Worm (Caenorhabditis elegans): ENCODE data around the gene Y17G7B.22.
A peak's percentile ranks its signal among the peaks of the same experiment; 100 is the strongest.

The Y17G7B.22 gene

DNA sequence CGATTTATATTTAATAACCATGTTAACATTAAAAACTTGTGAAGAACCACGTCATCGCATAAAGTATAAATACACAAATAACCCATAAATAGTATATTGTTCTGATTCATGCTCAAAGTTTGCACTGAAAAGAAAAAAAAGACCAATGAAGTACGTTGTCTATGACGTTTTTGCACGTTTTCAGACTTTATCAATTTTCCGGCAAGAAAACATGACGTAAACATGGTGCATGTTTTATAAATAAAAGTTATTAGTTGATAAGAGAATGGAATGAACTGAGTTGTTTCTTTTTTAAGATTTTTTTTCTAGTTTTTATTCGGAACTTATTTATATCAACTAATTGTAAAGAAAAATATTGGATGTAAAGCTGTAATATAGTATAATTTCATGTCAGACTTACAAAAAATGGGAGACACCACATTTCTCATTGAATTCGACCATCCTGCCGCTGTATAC, 3.1 kb upstream of the Y17G7B.22 start, which contains the start of gene arrd-8:
TSS of gene arrd-8 (plus strand) at position 406 of the 456 bp plus-strand sequence.
- no peak for TF ChIP-seq tra-4 (tag; optimal IDR thresholded peaks at IDR 0.05)
- TF ChIP-seq ceh-36 (tag; optimal IDR thresholded peaks at IDR 0.05) = no peak
- TF ChIP-seq ets-7 (tag; optimal IDR thresholded peaks at IDR 0.05) = no peak
- no peak for TF ChIP-seq tbx-37 (GFP tag; conservative IDR thresholded peaks at IDR 0.05)
- TF ChIP-seq hmbx-1 (tag; optimal IDR thresholded peaks at IDR 0.05) = no peak
- TF ChIP-seq hmg-4 (GFP tag; optimal IDR thresholded peaks at IDR 0.05) = no peak
- no peak for TF ChIP-seq scrt-1 (GFP tag; IDR thresholded peaks at IDR 0.05)
- no peak for TF ChIP-seq sea-1 (GFP tag; conservative IDR thresholded peaks at IDR 0.05)
- TF ChIP-seq tbx-11 (GFP tag; IDR thresholded peaks at IDR 0.05) = no peak
- no peak for TF ChIP-seq aly-1 (tag; optimal IDR thresholded peaks at IDR 0.05)
- no peak for TF ChIP-seq flt-1 (GFP tag; IDR thresholded peaks at IDR 0.05)
- TF ChIP-seq B0310.2 (tag; optimal IDR thresholded peaks at IDR 0.05) = no peak
- no peak for TF ChIP-seq ama-1 (optimal IDR thresholded peaks at IDR 0.05)
- no peak for TF ChIP-seq ceh-13 (GFP tag; optimal IDR thresholded peaks at IDR 0.05)
- no peak for TF ChIP-seq hnd-1 (tag; optimal IDR thresholded peaks at IDR 0.05)
- TF ChIP-seq F13C5.2 (tag; optimal IDR thresholded peaks at IDR 0.05) = no peak
- TF ChIP-seq pes-1 (GFP tag; IDR thresholded peaks at IDR 0.05) = no peak

DNA sequence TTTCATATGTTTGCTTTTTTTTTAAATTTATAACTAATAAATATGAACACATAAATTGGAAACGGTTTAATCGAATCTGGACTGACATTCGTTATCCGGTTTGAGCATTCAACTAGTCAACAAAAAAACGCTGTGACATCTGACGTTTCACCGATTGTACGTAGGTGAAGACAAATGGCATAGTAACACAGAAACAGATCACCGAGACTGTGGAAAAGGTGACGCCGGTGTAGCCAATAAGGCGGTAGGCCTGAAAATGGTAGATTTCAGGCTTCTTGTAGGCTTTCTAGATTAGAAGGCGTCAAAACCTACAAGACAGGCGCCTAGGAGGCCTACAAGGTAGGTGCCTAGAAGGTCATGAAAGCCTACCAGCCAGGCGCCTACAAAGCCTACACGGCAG, 3.4 kb downstream of the Y17G7B.22 start:
- TF ChIP-seq tra-4 (tag; optimal IDR thresholded peaks at IDR 0.05) (no peak), hnd-1 (tag; optimal IDR thresholded peaks at IDR 0.05) (no peak), sea-1 (GFP tag; conservative IDR thresholded peaks at IDR 0.05) (no peak), tbx-11 (GFP tag; IDR thresholded peaks at IDR 0.05) (no peak), B0310.2 (tag; optimal IDR thresholded peaks at IDR 0.05) (no peak), flt-1 (GFP tag; IDR thresholded peaks at IDR 0.05) (no peak), tbx-37 (GFP tag; conservative IDR thresholded peaks at IDR 0.05) (no peak), hmbx-1 (tag; optimal IDR thresholded peaks at IDR 0.05) (no peak), F13C5.2 (tag; optimal IDR thresholded peaks at IDR 0.05) (no peak), scrt-1 (GFP tag; IDR thresholded peaks at IDR 0.05) (no peak), pes-1 (GFP tag; IDR thresholded peaks at IDR 0.05) (no peak), ets-7 (tag; optimal IDR thresholded peaks at IDR 0.05) (no peak), ama-1 (optimal IDR thresholded peaks at IDR 0.05) (no peak), aly-1 (tag; optimal IDR thresholded peaks at IDR 0.05) (no peak), hmg-4 (GFP tag; optimal IDR thresholded peaks at IDR 0.05) (no peak)

DNA sequence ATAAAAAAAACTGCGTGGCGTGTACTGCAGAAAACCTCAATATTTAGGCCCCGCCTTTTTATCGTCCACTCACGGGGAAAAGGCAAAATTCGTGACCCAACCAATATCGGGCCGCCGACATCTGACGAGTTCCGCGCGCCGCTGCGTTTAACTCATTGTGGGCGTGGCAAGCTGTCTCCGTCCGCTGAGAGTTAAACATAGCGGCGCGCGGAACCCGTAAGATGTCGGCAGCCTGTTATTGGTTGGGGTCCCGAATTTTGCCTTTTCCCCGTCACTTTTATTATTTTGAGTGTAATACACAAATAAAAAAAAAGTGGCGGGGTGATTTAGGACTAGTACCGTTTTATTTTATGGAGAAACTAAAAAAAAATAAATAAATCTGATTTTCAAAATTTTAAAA, 8.5 kb downstream of the Y17G7B.22 start:
- no peak for TF ChIP-seq ceh-36 (tag; optimal IDR thresholded peaks at IDR 0.05)
- no peak for TF ChIP-seq ama-1 (optimal IDR thresholded peaks at IDR 0.05)
- TF ChIP-seq F13C5.2 (tag; optimal IDR thresholded peaks at IDR 0.05) = no peak
- TF ChIP-seq sea-1 (GFP tag; conservative IDR thresholded peaks at IDR 0.05) = peak; percentile 46; the same call in 1 of the 2 replicates
- no peak for TF ChIP-seq scrt-1 (GFP tag; IDR thresholded peaks at IDR 0.05)
- no peak for TF ChIP-seq hmg-4 (GFP tag; optimal IDR thresholded peaks at IDR 0.05)

DNA sequence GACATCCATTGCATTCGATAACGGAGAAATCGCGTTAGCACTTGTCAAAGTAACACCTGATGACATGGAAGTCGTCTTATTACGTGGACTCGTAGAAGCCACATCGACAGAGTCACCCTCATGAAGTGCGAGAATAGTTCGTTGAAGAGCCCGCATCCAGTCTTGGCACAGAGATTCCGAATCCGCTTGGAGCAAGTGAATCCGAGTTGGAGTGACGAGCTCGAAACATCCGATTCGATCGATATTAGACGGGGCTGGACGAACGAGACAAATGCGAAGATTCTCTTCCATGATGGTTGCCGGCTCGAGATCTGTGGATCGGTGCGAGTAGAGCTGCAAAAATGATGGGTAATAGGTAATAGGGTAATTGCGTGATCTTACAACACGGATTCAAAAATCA, 9.5 kb downstream of the Y17G7B.22 start:
- TF ChIP-seq ets-7 (tag; optimal IDR thresholded peaks at IDR 0.05) (no peak), flt-1 (GFP tag; IDR thresholded peaks at IDR 0.05) (no peak), B0310.2 (tag; optimal IDR thresholded peaks at IDR 0.05) (no peak), aly-1 (tag; optimal IDR thresholded peaks at IDR 0.05) (no peak), ceh-13 (GFP tag; optimal IDR thresholded peaks at IDR 0.05) (no peak), tbx-37 (GFP tag; conservative IDR thresholded peaks at IDR 0.05) (no peak), sea-1 (GFP tag; conservative IDR thresholded peaks at IDR 0.05) (no peak), ama-1 (optimal IDR thresholded peaks at IDR 0.05) (no peak), pes-1 (GFP tag; IDR thresholded peaks at IDR 0.05) (no peak), hnd-1 (tag; optimal IDR thresholded peaks at IDR 0.05) (no peak), scrt-1 (GFP tag; IDR thresholded peaks at IDR 0.05) (no peak), tbx-11 (GFP tag; IDR thresholded peaks at IDR 0.05) (no peak), tra-4 (tag; optimal IDR thresholded peaks at IDR 0.05) (no peak), hmbx-1 (tag; optimal IDR thresholded peaks at IDR 0.05) (no peak), F13C5.2 (tag; optimal IDR thresholded peaks at IDR 0.05) (no peak), hmg-4 (GFP tag; optimal IDR thresholded peaks at IDR 0.05) (no peak), ceh-36 (tag; optimal IDR thresholded peaks at IDR 0.05) (no peak)

DNA sequence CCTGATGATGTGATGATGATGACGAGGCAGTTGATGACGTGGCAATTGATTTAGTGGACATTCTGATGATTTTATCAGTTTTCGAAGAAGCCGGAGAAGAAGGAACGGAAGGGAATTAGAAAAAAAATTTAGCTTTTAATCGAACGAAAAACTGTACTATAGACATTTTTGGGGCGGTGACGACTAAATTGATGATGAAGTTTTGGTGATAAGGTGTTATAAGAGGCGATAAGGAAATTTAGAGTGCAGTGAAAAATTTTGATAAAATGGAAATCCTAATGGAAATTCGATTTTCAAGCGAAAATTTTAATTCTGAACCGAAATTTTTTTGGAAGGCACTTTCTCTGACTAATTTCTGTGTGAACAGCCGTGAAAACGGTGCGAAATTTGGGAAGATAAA, 12.2 kb downstream of the Y17G7B.22 start:
- TF ChIP-seq scrt-1 (GFP tag; IDR thresholded peaks at IDR 0.05) = no peak
- no peak for TF ChIP-seq flt-1 (GFP tag; IDR thresholded peaks at IDR 0.05)
- no peak for TF ChIP-seq tra-4 (tag; optimal IDR thresholded peaks at IDR 0.05)
- no peak for TF ChIP-seq hmbx-1 (tag; optimal IDR thresholded peaks at IDR 0.05)
- no peak for TF ChIP-seq tbx-37 (GFP tag; conservative IDR thresholded peaks at IDR 0.05)
- no peak for TF ChIP-seq aly-1 (tag; optimal IDR thresholded peaks at IDR 0.05)
- no peak for TF ChIP-seq hnd-1 (tag; optimal IDR thresholded peaks at IDR 0.05)
- no peak for TF ChIP-seq tbx-11 (GFP tag; IDR thresholded peaks at IDR 0.05)
- no peak for TF ChIP-seq hmg-4 (GFP tag; optimal IDR thresholded peaks at IDR 0.05)
- no peak for TF ChIP-seq sea-1 (GFP tag; conservative IDR thresholded peaks at IDR 0.05)
- no peak for TF ChIP-seq ceh-13 (GFP tag; optimal IDR thresholded peaks at IDR 0.05)
- TF ChIP-seq ets-7 (tag; optimal IDR thresholded peaks at IDR 0.05) = no peak
- no peak for TF ChIP-seq pes-1 (GFP tag; IDR thresholded peaks at IDR 0.05)
- no peak for TF ChIP-seq B0310.2 (tag; optimal IDR thresholded peaks at IDR 0.05)
- no peak for TF ChIP-seq ama-1 (optimal IDR thresholded peaks at IDR 0.05)
- TF ChIP-seq ceh-36 (tag; optimal IDR thresholded peaks at IDR 0.05) = no peak
- no peak for TF ChIP-seq F13C5.2 (tag; optimal IDR thresholded peaks at IDR 0.05)

DNA sequence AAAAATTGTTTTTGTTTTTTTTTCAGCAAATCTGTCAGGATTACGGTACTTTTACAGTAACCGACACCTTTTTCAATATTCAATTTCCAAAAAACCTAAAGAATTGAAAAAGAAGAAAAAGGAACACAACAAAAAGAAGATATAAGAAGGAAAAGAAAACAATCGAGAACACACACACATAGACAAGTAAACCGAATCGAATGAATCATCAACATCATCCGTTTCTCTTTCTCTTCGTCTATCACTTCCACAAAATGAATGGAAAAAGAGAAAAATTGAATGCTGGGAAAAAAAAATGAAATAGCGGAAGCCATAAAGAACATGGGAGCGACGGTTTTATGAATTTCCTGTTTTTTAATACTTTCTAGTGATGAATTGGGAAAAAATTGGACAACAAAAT, 13.6 kb downstream of the Y17G7B.22 start:
- no peak for TF ChIP-seq aly-1 (tag; optimal IDR thresholded peaks at IDR 0.05)
- TF ChIP-seq flt-1 (GFP tag; IDR thresholded peaks at IDR 0.05) = no peak
- TF ChIP-seq ceh-13 (GFP tag; optimal IDR thresholded peaks at IDR 0.05) = no peak
- no peak for TF ChIP-seq sea-1 (GFP tag; conservative IDR thresholded peaks at IDR 0.05)
- TF ChIP-seq hmbx-1 (tag; optimal IDR thresholded peaks at IDR 0.05) = no peak
- TF ChIP-seq tra-4 (tag; optimal IDR thresholded peaks at IDR 0.05) = no peak
- TF ChIP-seq ceh-36 (tag; optimal IDR thresholded peaks at IDR 0.05) = no peak
- TF ChIP-seq tbx-37 (GFP tag; conservative IDR thresholded peaks at IDR 0.05) = no peak
- no peak for TF ChIP-seq B0310.2 (tag; optimal IDR thresholded peaks at IDR 0.05)
- TF ChIP-seq hnd-1 (tag; optimal IDR thresholded peaks at IDR 0.05) = no peak
- no peak for TF ChIP-seq ets-7 (tag; optimal IDR thresholded peaks at IDR 0.05)
- no peak for TF ChIP-seq scrt-1 (GFP tag; IDR thresholded peaks at IDR 0.05)
- TF ChIP-seq hmg-4 (GFP tag; optimal IDR thresholded peaks at IDR 0.05) = no peak
- TF ChIP-seq pes-1 (GFP tag; IDR thresholded peaks at IDR 0.05) = no peak
- no peak for TF ChIP-seq ama-1 (optimal IDR thresholded peaks at IDR 0.05)
- TF ChIP-seq F13C5.2 (tag; optimal IDR thresholded peaks at IDR 0.05) = no peak
- no peak for TF ChIP-seq tbx-11 (GFP tag; IDR thresholded peaks at IDR 0.05)

DNA sequence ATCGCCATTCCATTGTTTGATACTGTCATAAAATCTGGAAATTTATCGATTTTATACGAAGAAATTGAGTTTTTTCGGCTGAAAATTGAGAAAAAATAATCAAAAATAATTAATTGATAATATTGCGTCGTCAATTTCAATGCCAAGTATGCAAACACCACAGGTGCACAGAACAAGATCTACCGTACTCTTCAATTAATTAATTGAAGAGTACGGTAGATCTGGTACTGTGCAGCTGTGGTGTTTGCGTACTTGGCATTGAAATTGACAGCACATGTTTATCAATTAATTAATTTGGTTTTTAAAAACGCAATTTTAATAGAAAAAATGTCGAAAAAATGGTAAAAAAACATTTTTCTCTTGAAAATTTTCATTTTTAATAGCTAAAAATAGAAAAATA, 21.0 kb downstream of the Y17G7B.22 start, which contains the start of gene cnt-1:
TSS of gene cnt-1 (minus strand) at position 36 of the 400 bp plus-strand sequence.
- no peak for TF ChIP-seq hmbx-1 (tag; optimal IDR thresholded peaks at IDR 0.05)
- no peak for TF ChIP-seq ama-1 (optimal IDR thresholded peaks at IDR 0.05)
- no peak for TF ChIP-seq aly-1 (tag; optimal IDR thresholded peaks at IDR 0.05)
- TF ChIP-seq ceh-36 (tag; optimal IDR thresholded peaks at IDR 0.05) = no peak
- TF ChIP-seq scrt-1 (GFP tag; IDR thresholded peaks at IDR 0.05) = no peak
- TF ChIP-seq ceh-13 (GFP tag; optimal IDR thresholded peaks at IDR 0.05) = no peak
- no peak for TF ChIP-seq hnd-1 (tag; optimal IDR thresholded peaks at IDR 0.05)
- TF ChIP-seq tra-4 (tag; optimal IDR thresholded peaks at IDR 0.05) = no peak
- TF ChIP-seq tbx-11 (GFP tag; IDR thresholded peaks at IDR 0.05) = no peak
- TF ChIP-seq B0310.2 (tag; optimal IDR thresholded peaks at IDR 0.05) = no peak
- TF ChIP-seq ets-7 (tag; optimal IDR thresholded peaks at IDR 0.05) = no peak
- no peak for TF ChIP-seq tbx-37 (GFP tag; conservative IDR thresholded peaks at IDR 0.05)
- no peak for TF ChIP-seq flt-1 (GFP tag; IDR thresholded peaks at IDR 0.05)
- TF ChIP-seq sea-1 (GFP tag; conservative IDR thresholded peaks at IDR 0.05) = no peak
- no peak for TF ChIP-seq pes-1 (GFP tag; IDR thresholded peaks at IDR 0.05)
- TF ChIP-seq hmg-4 (GFP tag; optimal IDR thresholded peaks at IDR 0.05) = no peak
- TF ChIP-seq F13C5.2 (tag; optimal IDR thresholded peaks at IDR 0.05) = no peak

All from whole organism, early embryonic.